Fruit fly (Drosophila melanogaster): ENCODE data around the gene Ama.

DNA sequence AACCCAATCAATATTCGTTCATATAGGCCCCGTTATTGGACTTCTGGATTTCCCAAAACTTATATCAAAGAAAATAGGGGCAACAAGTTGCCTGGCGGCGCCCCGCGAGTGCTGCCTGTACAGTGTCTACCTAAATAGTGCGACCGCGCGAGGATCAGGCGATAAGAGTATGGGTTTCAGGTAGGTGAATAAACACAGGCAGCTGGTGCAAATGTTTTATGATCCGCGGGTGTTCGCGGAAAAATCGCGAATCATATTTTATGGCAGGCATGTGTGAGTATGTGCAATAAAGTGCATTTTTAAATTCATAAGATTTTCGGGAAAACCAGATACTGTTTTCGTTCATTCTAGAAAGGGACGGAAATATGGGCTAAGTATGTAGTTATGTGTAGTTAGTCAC lies 6.9 kb upstream of the Ama start:
- no peak for TF ChIP-seq CG8478 (optimal IDR thresholded peaks at IDR 0.05)
- TF ChIP-seq CTCF (optimal IDR thresholded peaks at IDR 0.05) = no peak

Measured in S2 (cell line).